Worm (Caenorhabditis elegans): ENCODE measurements around the gene klp-17.

DNA sequence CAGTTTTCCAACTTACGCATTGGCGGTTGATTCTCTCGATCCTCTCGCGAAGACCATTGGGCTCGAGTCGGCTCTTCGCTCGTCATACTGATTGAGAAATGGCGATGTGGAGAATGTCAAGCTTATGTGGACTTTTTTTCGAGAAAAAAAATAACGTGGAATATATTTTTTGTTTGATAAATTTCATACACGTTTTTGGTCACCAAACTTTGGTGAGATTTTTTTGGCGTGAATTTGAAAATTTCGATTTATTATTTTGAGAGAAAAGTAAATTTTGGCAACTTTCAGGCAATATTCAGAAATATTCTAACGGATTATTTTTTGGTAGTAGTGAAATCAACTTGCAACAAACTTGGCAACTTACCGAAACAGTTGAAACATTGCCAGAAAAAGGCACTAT is 11.6 kb upstream of the klp-17 start, which contains the start of gene W02B12.12:
- no peak for TF ChIP-seq tlp-1 (tag; optimal IDR thresholded peaks at IDR 0.05)
- TF ChIP-seq nhr-11 (tag; optimal IDR thresholded peaks at IDR 0.05), result no peak
- no peak for TF ChIP-seq efl-3 (GFP tag; optimal IDR thresholded peaks at IDR 0.05)
- TF ChIP-seq nhr-77 (tag; optimal IDR thresholded peaks at IDR 0.05), result no peak
- TF ChIP-seq zip-4 (GFP tag; optimal IDR thresholded peaks at IDR 0.05), result no peak
- no peak for TF ChIP-seq fos-1 (tag; optimal IDR thresholded peaks at IDR 0.05)
- TF ChIP-seq pqm-1 (tag; optimal IDR thresholded peaks at IDR 0.05), result no peak
- TF ChIP-seq ets-5 (GFP tag; IDR thresholded peaks at IDR 0.05), result no peak
- no peak for TF ChIP-seq ama-1 (optimal IDR thresholded peaks at IDR 0.05)
- no peak for TF ChIP-seq snpc-4 (tag; optimal IDR thresholded peaks at IDR 0.05)
- TF ChIP-seq skn-1 (tag; optimal IDR thresholded peaks at IDR 0.05), result no peak
- TF ChIP-seq nhr-237 (tag; optimal IDR thresholded peaks at IDR 0.05), result no peak
- TF ChIP-seq lin-35 (GFP tag; optimal IDR thresholded peaks at IDR 0.05), result no peak

Data from whole organism, L1 larva.